Worm (Caenorhabditis elegans): Measurements from ENCODE around the gene sel-11.

- TF ChIP-seq pha-4 (tag; optimal IDR thresholded peaks at IDR 0.05) (no peak), sea-2 (GFP tag; optimal IDR thresholded peaks at IDR 0.05) (no peak), fos-1 (tag; optimal IDR thresholded peaks at IDR 0.05) (no peak), elt-1 (tag; optimal IDR thresholded peaks at IDR 0.05) (no peak), ZK546.5 (tag; optimal IDR thresholded peaks at IDR 0.05) (no peak), jun-1 (tag; optimal IDR thresholded peaks at IDR 0.05) (no peak), lin-15B (tag; optimal IDR thresholded peaks at IDR 0.05) (no peak), ceh-28 (tag; optimal IDR thresholded peaks at IDR 0.05) (no peak), ceh-9 (tag; optimal IDR thresholded peaks at IDR 0.05) (no peak)
Observed at ce11 chrV:11787258-11787657, 20.1 kb downstream of the sel-11 start, which contains the start of gene F55A11.7.
